Worm (Caenorhabditis elegans) whole organism, late embryonic: ENCODE measurements around the gene ari-2.

ENCODE experiments used
- C38D4.7 ChIP-seq: fragments of 200-800 bp; sonication (Bioruptor generic); optimal IDR thresholded peaks from 2 replicates; lab custom pipeline; 2018; ENCODE audit warnings: mild to moderate bottlenecking, missing genetic modification characterization, moderate library complexity, missing compliant biosample characterization
- ama-1 ChIP-seq: fragments of 150-350 bp; optimal IDR thresholded peaks from 2 replicates; lab custom pipeline; 2014
- ceh-24 ChIP-seq: sonication (generic microtip); optimal IDR thresholded peaks from 2 replicates; lab custom pipeline; 2016; ENCODE audit warnings: mild to moderate bottlenecking, missing genetic modification characterization, missing compliant biosample characterization
- ceh-34 ChIP-seq: sonication (generic microtip); optimal IDR thresholded peaks from 2 replicates; lab custom pipeline; 2016; ENCODE audit warnings: mild to moderate bottlenecking, missing genetic modification characterization, missing compliant biosample characterization
- che-1 ChIP-seq: sonication (generic microtip); optimal IDR thresholded peaks from 2 replicates; lab custom pipeline; 2016; ENCODE audit warnings: mild to moderate bottlenecking, missing genetic modification characterization, missing compliant biosample characterization
- dmd-4 ChIP-seq: sonication (generic microtip); optimal IDR thresholded peaks from 2 replicates; lab custom pipeline; 2016; ENCODE audit warnings: borderline replicate concordance, missing genetic modification characterization, missing compliant biosample characterization
- hlh-13 ChIP-seq: fragments of 200-800 bp; sonication (Bioruptor generic); optimal IDR thresholded peaks from 2 replicates; lab custom pipeline; 2018; ENCODE audit warnings: mild to moderate bottlenecking, missing genetic modification characterization, missing compliant biosample characterization
- pag-3 ChIP-seq: sonication (generic microtip); optimal IDR thresholded peaks from 2 replicates; lab custom pipeline; 2016; ENCODE audit warnings: missing compliant biosample characterization, missing genetic modification characterization, borderline replicate concordance
- pha-4 ChIP-seq: fragments of 150-350 bp; optimal IDR thresholded peaks from 2 replicates; lab custom pipeline; 2018; ENCODE audit warnings: missing biosample characterization, missing genetic modification reagents, missing genetic modification characterization
- tbx-2 ChIP-seq: sonication (generic microtip); optimal IDR thresholded peaks from 2 replicates; lab custom pipeline; 2016; ENCODE audit warnings: missing genetic modification characterization, missing compliant biosample characterization
- tbx-7 ChIP-seq: sonication (generic microtip); optimal IDR thresholded peaks from 2 replicates; lab custom pipeline; 2016; ENCODE audit warnings: missing genotype, missing genetic modification characterization, missing compliant biosample characterization

DNA sequence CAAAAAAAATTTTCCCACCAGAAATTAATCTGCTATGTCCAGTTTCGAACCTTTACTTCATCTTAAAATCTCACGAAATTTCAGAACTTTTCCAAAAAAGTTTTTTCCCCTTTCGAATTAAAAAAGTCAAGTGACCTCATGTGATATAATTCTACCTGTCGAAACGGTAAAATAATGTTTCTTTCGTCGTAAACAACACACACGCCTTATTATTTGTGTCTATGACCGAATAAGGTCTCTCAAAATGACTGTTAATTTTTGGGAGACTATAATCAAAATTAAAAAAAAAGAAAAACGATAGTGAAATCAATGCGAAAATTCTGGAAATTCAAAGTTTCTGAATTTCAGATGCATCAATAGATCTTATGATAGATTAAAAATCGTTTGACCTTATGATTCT lies 32.2 kb downstream of the ari-2 start:
- no peak for TF ChIP-seq tbx-7 (tag; lab: Kevin White, UChicago)
- TF ChIP-seq pha-4 (tag; lab: Kevin White, UChicago), result no peak
- no peak for TF ChIP-seq ama-1
- TF ChIP-seq tbx-2, result no peak
- TF ChIP-seq dmd-4 (tag; lab: Kevin White, UChicago), result no peak
- TF ChIP-seq hlh-13 (GFP tag; lab: Kevin White, UChicago), result no peak
- no peak for TF ChIP-seq pag-3 (tag; lab: Kevin White, UChicago)
- TF ChIP-seq ceh-24 (tag; lab: Kevin White, UChicago), result no peak
- TF ChIP-seq ceh-34 (tag; lab: Kevin White, UChicago), result no peak
- TF ChIP-seq C38D4.7 (GFP tag; lab: Kevin White, UChicago), result no peak
- no peak for TF ChIP-seq che-1
